Fruit fly (Drosophila melanogaster): ENCODE measurements around the gene CG34345.
A peak's percentile ranks its signal among the peaks of the same experiment; 100 is the strongest.

The CG34345 gene

DNA sequence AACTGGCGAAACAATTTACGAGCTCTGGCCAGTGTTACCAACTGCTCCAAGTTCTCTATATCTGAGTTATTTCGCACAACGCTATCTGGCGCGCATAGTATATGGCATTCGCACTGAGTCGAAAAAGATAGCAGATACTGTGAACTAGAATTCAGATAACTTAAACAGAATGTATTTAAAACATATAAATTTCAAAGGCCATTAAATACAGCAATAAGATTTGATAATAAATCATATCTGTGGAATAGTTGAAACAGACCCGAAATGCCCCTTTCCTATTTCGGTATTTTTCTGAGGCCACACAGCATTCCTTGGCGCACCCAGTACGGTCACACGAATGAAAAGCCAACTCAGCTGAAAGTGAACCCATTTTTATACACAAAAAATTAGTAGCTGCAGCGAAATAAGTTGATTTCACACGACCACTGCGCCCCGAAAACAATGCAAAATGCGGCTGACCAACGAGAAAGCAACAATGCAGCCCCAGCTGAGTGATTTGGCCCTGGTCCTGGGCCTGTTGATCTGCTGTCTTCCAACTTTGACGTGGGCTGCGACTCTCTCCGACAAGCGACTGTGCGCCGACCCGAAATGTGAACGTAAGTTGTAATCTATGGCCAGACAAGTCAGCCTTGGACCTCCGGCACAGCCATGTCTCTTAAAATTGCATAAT lies 26.3 kb downstream of the CG34345 start, which contains the start of the genes CG31635 and Tango1 (continued):
- TF ChIP-seq YL-1 (GFP tag; optimal IDR thresholded peaks at IDR 0.05), result peak; percentile 61
- peak; percentile 63 for TF ChIP-seq CG2116 (GFP tag; optimal IDR thresholded peaks at IDR 0.05)
- TF ChIP-seq MESR4 (GFP tag; optimal IDR thresholded peaks at IDR 0.05), result peak; percentile 89
- TF ChIP-seq CG12236 (GFP tag; optimal IDR thresholded peaks at IDR 0.05), result no peak
- TF ChIP-seq CG8944 (GFP tag; optimal IDR thresholded peaks at IDR 0.05), result no peak
- TF ChIP-seq CG17328 (GFP tag; IDR thresholded peaks at IDR 0.05), result no peak
- 0 out of 3 replicates have a peak, but pooled peaks have one; percentile 52 for TF ChIP-seq Dbx (GFP tag; IDR thresholded peaks at IDR 0.05)
- peak; percentile 43 for TF ChIP-seq CG9215 (GFP tag; IDR thresholded peaks at IDR 0.05)
- TF ChIP-seq CG18262 (tag; optimal IDR thresholded peaks at IDR 0.05), result no peak
- no peak for TF ChIP-seq D19B (GFP tag; optimal IDR thresholded peaks at IDR 0.05)
- TF ChIP-seq Drgx (GFP tag; IDR thresholded peaks at IDR 0.05), result no peak
- TF ChIP-seq CG11695 (GFP tag; IDR thresholded peaks at IDR 0.05), result no peak
- TF ChIP-seq CG1603 (tag; optimal IDR thresholded peaks at IDR 0.05), result no peak
- no peak for TF ChIP-seq repo (GFP tag; optimal IDR thresholded peaks at IDR 0.05)
- no peak for TF ChIP-seq slp2 (GFP tag; optimal IDR thresholded peaks at IDR 0.05)
- TF ChIP-seq CG7271 (tag; optimal IDR thresholded peaks at IDR 0.05), result no peak
- no peak for TF ChIP-seq z (GFP tag; IDR thresholded peaks at IDR 0.05)
- peak in 1 of 2 experiments; percentile 2 for TF ChIP-seq tll (GFP tag; optimal IDR thresholded peaks at IDR 0.05)
- TF ChIP-seq lab (GFP tag; optimal IDR thresholded peaks at IDR 0.05), result no peak
- no peak for TF ChIP-seq CG1792 (GFP tag; optimal IDR thresholded peaks at IDR 0.05)
- TF ChIP-seq CG6683 (GFP tag; optimal IDR thresholded peaks at IDR 0.05), result no peak
- peak; percentile 76 for TF ChIP-seq trem (tag; optimal IDR thresholded peaks at IDR 0.05)
- TF ChIP-seq NK7.1 (GFP tag; optimal IDR thresholded peaks at IDR 0.05), result no peak
- no peak for TF ChIP-seq grau (tag; optimal IDR thresholded peaks at IDR 0.05)
- no peak for TF ChIP-seq ro (GFP tag; IDR thresholded peaks at IDR 0.05)
- TF ChIP-seq usp (GFP tag; optimal IDR thresholded peaks at IDR 0.05), result no peak
- peak; percentile 65 for TF ChIP-seq Dp (GFP tag; optimal IDR thresholded peaks at IDR 0.05)
- TF ChIP-seq Asciz (GFP tag; optimal IDR thresholded peaks at IDR 0.05), result no peak
- TF ChIP-seq CG17568 (GFP tag; optimal IDR thresholded peaks at IDR 0.05), result no peak
- peak; percentile 25 for TF ChIP-seq Hr3 (GFP tag; optimal IDR thresholded peaks at IDR 0.05)
- TF ChIP-seq Side (GFP tag; optimal IDR thresholded peaks at IDR 0.05), result no peak
- no peak for TF ChIP-seq dati (GFP tag; IDR thresholded peaks at IDR 0.05)
- no peak for TF ChIP-seq CG8089 (GFP tag; optimal IDR thresholded peaks at IDR 0.05)
- TF ChIP-seq CG17359 (tag; optimal IDR thresholded peaks at IDR 0.05), result no peak
- no peak for TF ChIP-seq ash1 (GFP tag; optimal IDR thresholded peaks at IDR 0.05)
- TF ChIP-seq disco-r (GFP tag; optimal IDR thresholded peaks at IDR 0.05), result no peak
- no peak; the same call in 1 of the 2 replicates for TF ChIP-seq lmd (GFP tag; IDR thresholded peaks at IDR 0.05)
- peak; percentile 7 for TF ChIP-seq CG10209 (GFP tag; optimal IDR thresholded peaks at IDR 0.05)
- TF ChIP-seq pan (optimal IDR thresholded peaks at IDR 0.05), result no peak
- TF ChIP-seq pan (GFP tag; optimal IDR thresholded peaks at IDR 0.05 in 1 of 2, IDR thresholded peaks at IDR 0.05 in 1 of 2), result peak in 1 of 2 experiments; percentile 12
- no peak for TF ChIP-seq salm (tag; optimal IDR thresholded peaks at IDR 0.05)
- TF ChIP-seq CG2712 (tag; optimal IDR thresholded peaks at IDR 0.05), result peak; percentile 33
- peak; percentile 27 for TF ChIP-seq sug (tag; optimal IDR thresholded peaks at IDR 0.05)
- no peak for TF ChIP-seq twi (tag; optimal IDR thresholded peaks at IDR 0.05)
- TF ChIP-seq Xbp1 (GFP tag; optimal IDR thresholded peaks at IDR 0.05), result peak; percentile 10
- TF ChIP-seq Camta (GFP tag; optimal IDR thresholded peaks at IDR 0.05), result no peak
- TF ChIP-seq Scr (GFP tag; IDR thresholded peaks at IDR 0.05; ENCODE audit: partially characterized antibody), result no peak
- no peak for TF ChIP-seq CG2678 (tag; optimal IDR thresholded peaks at IDR 0.05)
- TF ChIP-seq cwo (GFP tag; optimal IDR thresholded peaks at IDR 0.05), result no peak
- TF ChIP-seq Ets97D (GFP tag; optimal IDR thresholded peaks at IDR 0.05), result peak; percentile 75

Data from whole organism, embryonic.